Worm (Caenorhabditis elegans) whole organism, mixed stage, embryonic: ENCODE results near the gene Y75B12A.2.
"Not testable (repeated sequence)": the region's sequence is repeated elsewhere in the genome, so short reads cannot be mapped to it uniquely, and the experiment has no call there.

Source experiments
- blmp-1 ChIP-seq: fragments of 150-350 bp; optimal IDR thresholded peaks from 2 replicates; lab custom pipeline; 2014; ENCODE audit warnings: missing biosample characterization, missing genetic modification characterization
- ceh-39 ChIP-seq: fragments of 150-350 bp; optimal IDR thresholded peaks from 2 replicates; lab custom pipeline; 2014; ENCODE audit warnings: missing biosample characterization, missing genetic modification characterization
- ceh-43 ChIP-seq: fragments of 200-800 bp; sonication (Bioruptor generic); optimal IDR thresholded peaks from 2 replicates; lab custom pipeline; 2018; ENCODE audit warnings: mild to moderate bottlenecking, missing genetic modification characterization, moderate library complexity, missing compliant biosample characterization
- ceh-83 ChIP-seq: fragments of 200-800 bp; sonication (Bioruptor generic); optimal IDR thresholded peaks from 2 replicates; lab custom pipeline; 2018; ENCODE audit warnings: mild to moderate bottlenecking, missing genetic modification characterization, missing compliant biosample characterization
- ces-1 ChIP-seq: fragments of 150-350 bp; optimal IDR thresholded peaks from 2 replicates; lab custom pipeline; 2014; ENCODE audit warnings: missing biosample characterization, missing genetic modification reagents, missing genetic modification characterization
- cnd-1 ChIP-seq: fragments of 200-800 bp; sonication (Bioruptor generic); optimal IDR thresholded peaks from 2 replicates; lab custom pipeline; 2018; ENCODE audit warnings: mild to moderate bottlenecking, missing genetic modification characterization, missing compliant biosample characterization
- drap-1 ChIP-seq: fragments of 200-800 bp; sonication (Bioruptor generic); optimal IDR thresholded peaks from 3 replicates; lab custom pipeline; 2018; ENCODE audit warnings: mild to moderate bottlenecking, missing genetic modification characterization, missing compliant biosample characterization
- elt-1 ChIP-seq: sonication (generic microtip); optimal IDR thresholded peaks from 2 replicates; lab custom pipeline; 2017; ENCODE audit warnings: missing genetic modification characterization, mild to moderate bottlenecking, missing compliant biosample characterization, antibody characterized with exemption, moderate library complexity, borderline replicate concordance; ENCODE audit not compliant: insufficient read depth
- elt-3 ChIP-seq: fragments of 150-350 bp; optimal IDR thresholded peaks from 2 replicates; lab custom pipeline; 2014; ENCODE audit warnings: missing biosample characterization, missing genetic modification characterization
- flh-1 ChIP-seq: fragments of 200-800 bp; sonication (Bioruptor generic); optimal IDR thresholded peaks from 2 replicates; lab custom pipeline; 2018; ENCODE audit warnings: mild to moderate bottlenecking, missing genetic modification characterization, moderate library complexity, missing compliant biosample characterization
- ham-2 ChIP-seq: fragments of 200-800 bp; sonication (Bioruptor generic); optimal IDR thresholded peaks from 2 replicates; lab custom pipeline; 2018; ENCODE audit warnings: mild to moderate bottlenecking, missing genetic modification characterization, missing compliant biosample characterization
- hlh-1 ChIP-seq: fragments of 150-350 bp; optimal IDR thresholded peaks from 2 replicates; lab custom pipeline; 2014; ENCODE audit warnings: missing biosample characterization, missing genetic modification reagents, missing genetic modification characterization
- lin-13 ChIP-seq: fragments of 150-350 bp; optimal IDR thresholded peaks from 2 replicates; lab custom pipeline; 2014; ENCODE audit warnings: missing biosample characterization, missing genetic modification characterization
- lsy-2 ChIP-seq: fragments of 150-350 bp; optimal IDR thresholded peaks from 2 replicates; lab custom pipeline; 2014; ENCODE audit warnings: missing biosample characterization, missing genetic modification characterization
- mep-1 ChIP-seq: fragments of 150-350 bp; optimal IDR thresholded peaks from 2 replicates; lab custom pipeline; 2017; ENCODE audit warnings: missing biosample characterization, missing genetic modification reagents, missing genetic modification characterization, inconsistent platforms
- nhr-2 ChIP-seq: fragments of 150-350 bp; optimal IDR thresholded peaks from 2 replicates; lab custom pipeline; 2014; ENCODE audit warnings: missing biosample characterization, missing genetic modification characterization
- nhr-237 ChIP-seq: fragments of 150-350 bp; optimal IDR thresholded peaks from 2 replicates; lab custom pipeline; 2014; ENCODE audit warnings: missing biosample characterization, missing genetic modification characterization
- nhr-76 ChIP-seq: sonication (generic microtip); optimal IDR thresholded peaks from 2 replicates; lab custom pipeline; 2017; ENCODE audit warnings: missing biosample characterization, missing genetic modification characterization
- pha-4 ChIP-seq: fragments of 150-350 bp; optimal IDR thresholded peaks from 2 replicates; lab custom pipeline; 2018; ENCODE audit warnings: missing biosample characterization, missing genetic modification reagents, missing genetic modification characterization
- sem-2 ChIP-seq: fragments of 200-800 bp; sonication (Bioruptor generic); optimal IDR thresholded peaks from 2 replicates; lab custom pipeline; 2018; ENCODE audit warnings: mild to moderate bottlenecking, missing genetic modification characterization, missing compliant biosample characterization
- snpc-4 ChIP-seq: fragments of 150-350 bp; optimal IDR thresholded peaks from 2 replicates; lab custom pipeline; 2014; ENCODE audit warnings: missing biosample characterization, missing genetic modification characterization
- sptf-1 ChIP-seq: sonication (generic microtip); optimal IDR thresholded peaks from 2 replicates; lab custom pipeline; 2017; ENCODE audit warnings: mild to moderate bottlenecking, missing genetic modification characterization, moderate library complexity, missing compliant biosample characterization
- tbx-8 ChIP-seq: fragments of 200-800 bp; sonication (Bioruptor generic); optimal IDR thresholded peaks from 2 replicates; lab custom pipeline; 2018; ENCODE audit warnings: mild to moderate bottlenecking, missing genetic modification characterization, moderate library complexity, missing compliant biosample characterization
- unc-120 ChIP-seq: sonication (generic microtip); optimal IDR thresholded peaks from 2 replicates; lab custom pipeline; 2017; ENCODE audit warnings: missing genetic modification characterization, missing compliant biosample characterization; ENCODE audit not compliant: poor library complexity, severe bottlenecking
- unc-62 ChIP-seq: fragments of 150-350 bp; optimal IDR thresholded peaks from 2 replicates; lab custom pipeline; 2014; ENCODE audit warnings: missing biosample characterization, missing genetic modification reagents, missing genetic modification characterization

Gene Y75B12A.2

ce11 chrV:15125162-15125561 is 15.8 kb downstream of the Y75B12A.2 start, which contains the start of gene ugt-30:
TSS of gene ugt-30 (minus strand) at chrV:15125262.
- not testable (repeated sequence) for TF ChIP-seq nhr-2 (tag; lab: Kevin White, UChicago); ceh-43 (GFP tag; lab: Kevin White, UChicago); flh-1

- TF ChIP-seq blmp-1 (tag; lab: Kevin White, UChicago) = no peak
- TF ChIP-seq nhr-2 (tag; lab: Kevin White, UChicago) = no peak
- no peak for TF ChIP-seq ceh-83
- TF ChIP-seq ceh-39 (tag; lab: Kevin White, UChicago) = no peak
These were observed 18.1 kb downstream of the Y75B12A.2 start, which contains the start of gene srj-27 for ce11 chrV:15127413-15127812. TSS of gene srj-27 (minus strand) at chrV:15127513.

- TF ChIP-seq snpc-4 (no peak), unc-62 (GFP tag; lab: Kevin White, UChicago) (no peak), elt-1 (tag; lab: Kevin White, UChicago) (no peak), flh-1 (no peak), nhr-76 (tag; lab: Kevin White, UChicago) (no peak)
These were observed 18.6 kb downstream of the Y75B12A.2 start, which contains the start of gene srr-7 for ce11 chrV:15127955-15128354. TSS of gene srr-7 (plus strand) at chrV:15128255.

- TF ChIP-seq lsy-2 (tag; lab: Kevin White, UChicago) (no peak), elt-3 (tag; lab: Kevin White, UChicago) (no peak), tbx-8 (GFP tag; lab: Kevin White, UChicago) (no peak), ceh-39 (tag; lab: Kevin White, UChicago) (no peak), unc-62 (GFP tag; lab: Kevin White, UChicago) (no peak), nhr-76 (tag; lab: Kevin White, UChicago) (no peak), ham-2 (GFP tag; lab: Kevin White, UChicago) (no peak)
These were observed 23.1 kb downstream of the Y75B12A.2 start, which contains the start of gene str-171 for ce11 chrV:15132423-15132822. TSS of gene str-171 (minus strand) at chrV:15132523.

ce11 chrV:15133812-15134211 is 24.5 kb downstream of the Y75B12A.2 start:
- TF ChIP-seq mep-1 (tag; lab: Kevin White, UChicago) = no peak
- no peak for TF ChIP-seq ham-2 (GFP tag; lab: Kevin White, UChicago)
- TF ChIP-seq drap-1 = no peak
- no peak for TF ChIP-seq hlh-1
- TF ChIP-seq unc-120 (tag; lab: Kevin White, UChicago) = no peak
- TF ChIP-seq ceh-39 (tag; lab: Kevin White, UChicago) = no peak

ce11 chrV:15136772-15137171 is 27.4 kb downstream of the Y75B12A.2 start, which contains the start of gene aipl-1:
TSS of gene aipl-1 (minus strand) at chrV:15136801.
- peak; percentile 21 for TF ChIP-seq ceh-39 (tag; lab: Kevin White, UChicago)
- peak; percentile 46 for TF ChIP-seq pha-4
- peak; percentile 21 for TF ChIP-seq lin-13
- no peak for TF ChIP-seq tbx-8 (GFP tag; lab: Kevin White, UChicago)
- TF ChIP-seq hlh-1 = peak; percentile 27
- TF ChIP-seq sem-2 = no peak
- TF ChIP-seq mep-1 (tag; lab: Kevin White, UChicago) = peak; percentile 80
- peak; percentile 83 for TF ChIP-seq ces-1 (GFP tag; lab: Kevin White, UChicago)
- peak; percentile 2 for TF ChIP-seq sptf-1 (tag; lab: Kevin White, UChicago)
- peak; percentile 71 for TF ChIP-seq lsy-2 (tag; lab: Kevin White, UChicago)
- peak; percentile 62 for TF ChIP-seq nhr-237 (tag; lab: Kevin White, UChicago)
- no peak for TF ChIP-seq cnd-1 (tag; lab: Kevin White, UChicago)

ce11 chrV:15139811-15140210 is 30.5 kb downstream of the Y75B12A.2 start:
- TF ChIP-seq nhr-237 (tag; lab: Kevin White, UChicago) (no peak), hlh-1 (no peak), tbx-8 (GFP tag; lab: Kevin White, UChicago) (no peak), nhr-2 (tag; lab: Kevin White, UChicago) (no peak)
